Fruit fly (Drosophila melanogaster) Kc167 (cell line): Measurements from ENCODE around the gene CG46313.

Source experiments
- Myc ChIP-seq: fragments of >200 bp; optimal IDR thresholded peaks from 2 replicates; lab custom pipeline; 2017; ENCODE audit warnings: missing external identifiers
- Sin3A ChIP-seq: fragments of >200 bp; optimal IDR thresholded peaks from 2 replicates; lab custom pipeline; 2018; ENCODE audit warnings: missing external identifiers
- h ChIP-seq: fragments of >200 bp; optimal IDR thresholded peaks from 3 replicates; lab custom pipeline; 2018; ENCODE audit warnings: missing external identifiers
- insv ChIP-seq: fragments of >200 bp; optimal IDR thresholded peaks from 3 replicates; lab custom pipeline; 2018; ENCODE audit warnings: missing external identifiers
- psq ChIP-seq: fragments of >200 bp; optimal IDR thresholded peaks from 2 replicates; lab custom pipeline; 2017; ENCODE audit warnings: missing external identifiers
- ttk ChIP-seq: sonication (Bioruptor generic); optimal IDR thresholded peaks from 2 replicates; lab custom pipeline; 2017; ENCODE audit warnings: missing external identifiers

DNA sequence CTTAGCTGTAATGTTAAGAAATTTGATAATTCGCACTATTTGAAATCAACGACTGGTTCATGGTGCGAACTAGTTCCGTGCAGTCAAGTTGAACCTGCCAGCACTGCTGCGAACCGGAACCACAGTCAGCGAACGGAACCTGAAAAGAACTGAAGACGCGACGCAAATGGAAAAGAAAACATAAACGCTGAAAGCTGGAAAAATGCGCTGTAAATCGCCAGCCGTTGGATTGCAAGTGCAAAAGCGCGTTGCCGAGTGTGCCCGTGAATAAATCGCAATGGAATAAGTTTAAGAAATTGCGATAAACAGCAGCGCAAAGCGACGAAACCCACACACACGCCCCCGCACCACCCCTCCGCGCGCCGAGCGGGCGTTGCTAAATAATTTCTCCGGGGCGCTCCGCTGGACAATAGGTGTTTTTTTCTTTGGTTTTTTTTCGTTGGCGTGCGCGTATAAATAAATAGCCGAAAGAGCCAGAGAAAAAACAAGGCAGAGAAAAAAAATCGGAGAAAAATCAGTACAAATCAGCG, 11.5 kb upstream of the CG46313 start, which contains the start of gene CG5521:
- TF ChIP-seq Myc (lab: Kevin White, UChicago) (no peak), psq (no peak), Sin3A (lab: Kevin White, UChicago) (no peak), h (no peak), ttk (lab: Kevin White, UChicago) (no peak), insv (lab: Kevin White, UChicago) (no peak)
